Worm (Caenorhabditis elegans): Measurements from ENCODE around the gene snt-2.

Gene snt-2

DNA sequence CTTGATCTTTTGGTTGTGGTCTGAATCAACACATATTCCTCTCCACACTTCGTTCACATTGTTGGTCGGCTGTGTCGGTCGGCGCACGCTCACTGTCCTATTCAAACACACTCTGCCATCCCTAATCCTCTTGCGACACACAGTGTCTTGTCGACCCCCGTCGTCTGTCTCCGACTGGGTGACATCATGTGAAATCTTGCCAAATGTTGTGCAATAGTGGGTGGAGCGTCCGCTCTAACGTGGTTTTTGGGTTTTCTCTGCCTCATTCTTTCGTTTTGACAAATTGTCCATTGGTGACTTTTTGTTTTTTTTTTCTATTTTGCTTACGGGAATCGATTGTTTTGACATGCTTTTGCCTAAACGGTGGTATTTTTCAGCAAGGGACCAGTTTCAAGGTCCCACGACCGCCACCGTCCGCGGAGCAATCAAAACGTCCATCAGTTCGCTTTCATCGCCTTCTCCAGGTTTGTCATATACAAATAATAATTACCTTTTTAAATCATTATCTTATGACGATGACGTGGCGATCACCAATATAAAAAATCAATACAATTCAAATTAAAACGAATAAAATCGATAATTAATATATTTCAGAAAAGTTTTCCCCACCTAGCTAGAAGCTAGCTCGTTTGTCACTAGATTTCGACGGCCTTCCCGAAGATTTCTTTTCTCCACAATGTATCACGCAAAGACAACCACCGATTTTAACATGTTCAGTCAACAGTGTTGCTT is 40.3 kb upstream of the snt-2 start (continued):
- TF ChIP-seq pqm-1 (tag; optimal IDR thresholded peaks at IDR 0.05): peak; percentile 42
- TF ChIP-seq ceh-22 (tag; optimal IDR thresholded peaks at IDR 0.05): no peak
- TF ChIP-seq rnt-1 (tag; optimal IDR thresholded peaks at IDR 0.05): peak; percentile 85
- no peak for TF ChIP-seq npax-4 (tag; optimal IDR thresholded peaks at IDR 0.05)
- peak; percentile 29 for TF ChIP-seq unc-42 (tag; optimal IDR thresholded peaks at IDR 0.05)
- TF ChIP-seq sdc-2 (tag; optimal IDR thresholded peaks at IDR 0.05): peak; percentile 17
- no peak for TF ChIP-seq ceh-24 (tag; optimal IDR thresholded peaks at IDR 0.05)
- TF ChIP-seq Y22D7AL.16 (tag; optimal IDR thresholded peaks at IDR 0.05): no peak
- peak; percentile 26 for TF ChIP-seq eyg-1 (tag; optimal IDR thresholded peaks at IDR 0.05)
- TF ChIP-seq lim-6 (tag; optimal IDR thresholded peaks at IDR 0.05): no peak
- TF ChIP-seq K09A11.1 (tag; optimal IDR thresholded peaks at IDR 0.05; ENCODE audit: insufficient read depth): peak; percentile 65
- TF ChIP-seq tbx-7 (tag; optimal IDR thresholded peaks at IDR 0.05): no peak
- TF ChIP-seq pros-1 (tag; optimal IDR thresholded peaks at IDR 0.05): no peak
- peak; percentile 35 for TF ChIP-seq madf-2 (tag; optimal IDR thresholded peaks at IDR 0.05)
- peak; percentile 41 for TF ChIP-seq ceh-34 (tag; optimal IDR thresholded peaks at IDR 0.05)
- TF ChIP-seq ttx-3 (tag; optimal IDR thresholded peaks at IDR 0.05): no peak
- no peak for TF ChIP-seq pat-9 (tag; optimal IDR thresholded peaks at IDR 0.05)
- no peak for TF ChIP-seq lin-11 (tag; optimal IDR thresholded peaks at IDR 0.05)
- TF ChIP-seq ref-2 (tag; optimal IDR thresholded peaks at IDR 0.05): peak; percentile 76
- TF ChIP-seq ztf-16 (tag; optimal IDR thresholded peaks at IDR 0.05): peak; percentile 9
- TF ChIP-seq zip-5 (tag; optimal IDR thresholded peaks at IDR 0.05): peak; percentile 4
- peak; percentile 28 for TF ChIP-seq F13H6.1 (tag; optimal IDR thresholded peaks at IDR 0.05)
- TF ChIP-seq dmd-4 (tag; optimal IDR thresholded peaks at IDR 0.05; ENCODE audit: borderline replicate concordance): no peak
- no peak for TF ChIP-seq unc-3 (GFP tag; conservative IDR thresholded peaks at IDR 0.05)
- TF ChIP-seq unc-3 (tag; optimal IDR thresholded peaks at IDR 0.05): peak; percentile 17
- TF ChIP-seq sox-2 (GFP tag; IDR thresholded peaks at IDR 0.05): no peak
- peak; percentile 78 for TF ChIP-seq elt-2 (tag; optimal IDR thresholded peaks at IDR 0.05)

DNA sequence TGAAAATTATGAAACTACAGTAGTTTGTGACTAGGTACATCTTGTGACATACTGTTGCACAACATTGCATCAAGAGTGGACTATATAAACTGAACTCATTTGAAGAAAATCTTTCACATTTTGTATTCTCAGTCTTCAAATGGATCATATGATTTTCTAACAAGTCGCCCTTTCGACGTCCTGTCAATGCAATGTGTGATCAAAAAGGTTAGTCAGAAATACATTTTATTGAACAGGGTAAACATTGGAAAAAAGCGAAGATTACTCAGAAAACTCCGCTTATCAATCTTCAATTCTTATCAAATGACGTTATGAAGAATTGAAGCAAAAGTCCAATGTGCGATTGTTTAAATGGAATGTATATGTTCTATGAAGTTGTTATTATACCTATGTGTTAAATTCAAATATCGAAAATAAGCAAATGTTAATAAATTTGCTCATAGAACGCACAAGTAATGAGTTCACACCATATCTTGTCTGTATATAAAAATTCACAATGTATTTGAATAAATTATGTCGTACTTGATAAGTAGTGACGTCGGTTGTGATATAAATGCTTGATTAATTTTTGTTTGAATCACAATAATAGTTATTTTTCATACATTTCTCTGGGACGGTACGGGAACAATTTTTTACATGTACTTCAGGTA is 39.4 kb upstream of the snt-2 start, which contains the start of gene zip-2:
TSS of gene zip-2 (plus strand) at position 128 of the 650 bp plus-strand sequence.
- TF ChIP-seq ceh-2 (tag; optimal IDR thresholded peaks at IDR 0.05) (no peak), dmd-4 (tag; optimal IDR thresholded peaks at IDR 0.05; ENCODE audit: borderline replicate concordance) (no peak), elt-2 (tag; optimal IDR thresholded peaks at IDR 0.05) (peak; percentile 27)

DNA sequence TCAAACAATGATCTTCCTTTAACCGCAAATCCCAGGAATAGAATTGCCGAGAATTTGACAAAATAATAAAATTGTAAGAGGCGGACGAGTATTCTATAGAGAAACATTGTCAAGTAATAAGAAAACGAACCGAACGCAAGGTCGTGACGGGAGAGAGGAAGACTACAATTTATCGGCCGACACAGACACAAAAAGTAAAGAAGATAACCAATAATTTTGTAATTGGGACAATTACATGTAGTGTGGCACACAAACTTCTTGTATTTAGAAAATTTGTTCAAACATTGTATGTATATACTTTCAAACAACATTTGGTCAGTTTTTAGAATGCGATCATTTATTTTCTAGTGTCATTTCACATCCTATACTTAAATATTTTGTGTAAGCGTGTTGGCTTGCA is 38.4 kb upstream of the snt-2 start, which contains the start of gene ceeh-1:
TSS of gene ceeh-1 (minus strand) at position 317 of the 400 bp plus-strand sequence.
- TF ChIP-seq eyg-1 (tag; optimal IDR thresholded peaks at IDR 0.05): no peak
- no peak for TF ChIP-seq K09A11.1 (tag; optimal IDR thresholded peaks at IDR 0.05; ENCODE audit: insufficient read depth)
- TF ChIP-seq ahr-1 (tag; optimal IDR thresholded peaks at IDR 0.05): no peak
- no peak for TF ChIP-seq F13H6.1 (tag; optimal IDR thresholded peaks at IDR 0.05)
- no peak for TF ChIP-seq hlh-8 (tag; optimal IDR thresholded peaks at IDR 0.05)
- no peak for TF ChIP-seq ceh-19 (GFP tag; optimal IDR thresholded peaks at IDR 0.05)
- TF ChIP-seq fax-1 (tag; optimal IDR thresholded peaks at IDR 0.05): no peak
- TF ChIP-seq odd-2 (tag; optimal IDR thresholded peaks at IDR 0.05): no peak
- no peak for TF ChIP-seq hlh-13 (GFP tag; optimal IDR thresholded peaks at IDR 0.05)
- TF ChIP-seq hlh-15 (tag; optimal IDR thresholded peaks at IDR 0.05): no peak
- TF ChIP-seq nfya-1 (tag; optimal IDR thresholded peaks at IDR 0.05): no peak
- no peak for TF ChIP-seq pag-3 (tag; optimal IDR thresholded peaks at IDR 0.05; ENCODE audit: borderline replicate concordance)
- TF ChIP-seq ztf-16 (tag; optimal IDR thresholded peaks at IDR 0.05): no peak
- no peak for TF ChIP-seq pros-1 (tag; optimal IDR thresholded peaks at IDR 0.05)
- no peak for TF ChIP-seq ceh-22 (tag; optimal IDR thresholded peaks at IDR 0.05)
- no peak for TF ChIP-seq ceh-31 (tag; optimal IDR thresholded peaks at IDR 0.05)
- no peak for TF ChIP-seq pqm-1 (tag; optimal IDR thresholded peaks at IDR 0.05)
- no peak for TF ChIP-seq rnt-1 (tag; optimal IDR thresholded peaks at IDR 0.05)
- no peak for TF ChIP-seq unc-86 (tag; optimal IDR thresholded peaks at IDR 0.05)
- no peak for TF ChIP-seq elt-2 (tag; optimal IDR thresholded peaks at IDR 0.05)
